Worm (Caenorhabditis elegans): ENCODE measurements around the gene cutl-25.
A peak's percentile ranks its signal among the peaks of the same experiment; 100 is the strongest.

The cutl-25 gene

DNA sequence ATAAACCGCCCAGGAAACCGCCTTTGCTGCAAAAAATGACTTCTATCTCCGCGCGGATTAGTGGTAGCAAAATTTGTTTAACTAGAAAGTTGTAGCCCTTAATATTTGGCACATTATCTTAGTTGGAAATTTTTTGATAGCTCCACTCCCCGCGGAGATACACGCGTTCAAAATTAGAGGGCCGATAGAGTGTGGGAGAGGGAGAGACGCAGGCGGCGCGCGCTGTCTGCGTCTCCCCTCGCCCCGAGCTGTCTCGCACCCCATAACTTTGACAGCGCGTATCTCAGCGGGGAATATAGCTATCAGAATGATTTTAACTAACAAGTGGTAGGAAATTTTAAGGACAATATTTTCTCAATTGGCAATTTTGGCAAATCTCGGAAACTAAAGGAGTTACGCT lies 16.1 kb upstream of the cutl-25 start:
- TF ChIP-seq nhr-77 (tag; optimal IDR thresholded peaks at IDR 0.05) = no peak
- TF ChIP-seq xbp-1 (tag; optimal IDR thresholded peaks at IDR 0.05) = no peak
- no peak for TF ChIP-seq ceh-8 (GFP tag; optimal IDR thresholded peaks at IDR 0.05)

- no peak for TF ChIP-seq lin-39 (tag; optimal IDR thresholded peaks at IDR 0.05)
Observed at ce11 chrIII:3061289-3061688, 14.3 kb upstream of the cutl-25 start.

ce11 chrIII:3060262-3060661 lies 13.3 kb upstream of the cutl-25 start, which contains the start of gene fipr-29:
Gene fipr-29 (minus strand): TSS chrIII:3060362.
- TF ChIP-seq elt-3 (tag; optimal IDR thresholded peaks at IDR 0.05) (no peak), efl-1 (optimal IDR thresholded peaks at IDR 0.05) (no peak), efl-1 (GFP tag; optimal IDR thresholded peaks at IDR 0.05 in 1 of 2) (peak in 1 of 2 experiments; percentile 19), nhr-84 (tag; optimal IDR thresholded peaks at IDR 0.05) (no peak), unc-98 (GFP tag; IDR thresholded peaks at IDR 0.05) (no peak), snpc-4 (tag; optimal IDR thresholded peaks at IDR 0.05) (no peak)

ce11 chrIII:3055878-3056277 lies 8.9 kb upstream of the cutl-25 start:
- TF ChIP-seq egl-13 (tag; optimal IDR thresholded peaks at IDR 0.05) = no peak
- no peak for TF ChIP-seq nhr-47 (tag; optimal IDR thresholded peaks at IDR 0.05)
- TF ChIP-seq irx-1 (tag; optimal IDR thresholded peaks at IDR 0.05) = no peak
- no peak for TF ChIP-seq C04F5.9 (tag; optimal IDR thresholded peaks at IDR 0.05)
- no peak for TF ChIP-seq nhr-28 (tag; optimal IDR thresholded peaks at IDR 0.05)
- TF ChIP-seq unc-62 (GFP tag; optimal IDR thresholded peaks at IDR 0.05) = no peak
- TF ChIP-seq unc-86 (tag; optimal IDR thresholded peaks at IDR 0.05) = no peak
- no peak for TF ChIP-seq efl-1 (optimal IDR thresholded peaks at IDR 0.05)
- TF ChIP-seq efl-1 (GFP tag; optimal IDR thresholded peaks at IDR 0.05 in 1 of 2) = no peak
- TF ChIP-seq ceh-82 (tag; optimal IDR thresholded peaks at IDR 0.05) = no peak
- no peak for TF ChIP-seq nhr-85 (tag)

- TF ChIP-seq C16A3.4 (tag; optimal IDR thresholded peaks at IDR 0.05) = no peak
- TF ChIP-seq blmp-1 (tag; optimal IDR thresholded peaks at IDR 0.05) = peak; percentile 76
Observed at ce11 chrIII:3047909-3048308, 969 bp upstream of the cutl-25 start.

DNA sequence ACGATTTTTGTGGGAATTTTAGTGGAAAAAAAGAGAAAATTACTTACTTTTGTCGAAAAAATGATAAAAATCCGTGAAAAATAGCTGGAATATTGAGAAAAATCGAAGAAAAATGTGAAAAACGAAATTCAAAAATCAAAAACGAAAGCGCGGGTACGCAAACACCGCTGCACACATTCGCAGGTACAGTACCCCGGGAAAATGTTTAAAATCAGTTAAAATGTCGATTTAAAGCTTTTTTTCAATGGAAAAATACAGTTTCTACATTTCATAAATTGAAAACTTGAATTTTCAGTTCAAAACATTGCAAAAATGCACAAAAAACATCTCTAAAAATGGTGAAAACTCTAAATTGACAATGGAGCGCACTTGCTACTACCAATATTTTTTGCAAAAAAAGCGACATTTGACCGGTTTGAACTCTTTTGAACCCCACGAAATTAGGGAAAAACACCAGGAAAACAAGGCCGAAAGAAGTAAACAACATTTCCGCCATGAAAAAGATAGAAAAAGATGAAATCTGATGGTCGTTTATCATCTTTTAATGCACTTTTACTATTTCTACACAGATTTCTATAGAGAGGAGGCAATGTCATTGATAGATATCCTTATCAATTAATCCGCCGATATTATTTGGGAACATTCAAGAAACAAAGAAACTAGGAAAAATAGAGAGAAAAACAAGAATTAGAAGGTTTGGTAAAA lies 6.1 kb downstream of the cutl-25 start, which contains the start of gene daf-2:
daf-2 (minus strand) TSS at position 112 of the 705 bp plus-strand sequence.
- TF ChIP-seq elt-2 (tag; optimal IDR thresholded peaks at IDR 0.05) = no peak
- TF ChIP-seq snpc-4 (tag; optimal IDR thresholded peaks at IDR 0.05) = no peak
- no peak for TF ChIP-seq nhr-90 (tag; optimal IDR thresholded peaks at IDR 0.05; ENCODE audit: poor library complexity)
- TF ChIP-seq aly-2 (tag; optimal IDR thresholded peaks at IDR 0.05) = no peak
- TF ChIP-seq efl-1 (optimal IDR thresholded peaks at IDR 0.05) = no peak
- peak in 1 of 2 experiments; percentile 26 for TF ChIP-seq efl-1 (GFP tag; optimal IDR thresholded peaks at IDR 0.05 in 1 of 2)
- TF ChIP-seq sup-37 (GFP tag; optimal IDR thresholded peaks at IDR 0.05) = no peak
- TF ChIP-seq pag-3 (tag; optimal IDR thresholded peaks at IDR 0.05; ENCODE audit: borderline replicate concordance, insufficient read depth) = no peak
- TF ChIP-seq unc-62 (GFP tag; optimal IDR thresholded peaks at IDR 0.05) = no peak
- TF ChIP-seq ets-5 (GFP tag; IDR thresholded peaks at IDR 0.05) = no peak
- TF ChIP-seq blmp-1 (tag; optimal IDR thresholded peaks at IDR 0.05) = peak; percentile 86
- no peak for TF ChIP-seq isw-1 (GFP tag; IDR thresholded peaks at IDR 0.05)
- no peak for TF ChIP-seq lin-13 (GFP tag; optimal IDR thresholded peaks at IDR 0.05)
- no peak for TF ChIP-seq ztf-4 (tag; optimal IDR thresholded peaks at IDR 0.05)
- no peak for TF ChIP-seq unc-30 (tag; optimal IDR thresholded peaks at IDR 0.05)
- TF ChIP-seq unc-130 (tag; optimal IDR thresholded peaks at IDR 0.05) = no peak
- TF ChIP-seq mef-2 (tag; optimal IDR thresholded peaks at IDR 0.05) = no peak
- TF ChIP-seq lin-35 (GFP tag; optimal IDR thresholded peaks at IDR 0.05) = no peak
- peak in 1 of 2 experiments; percentile 36 for TF ChIP-seq lsy-2 (tag; optimal IDR thresholded peaks at IDR 0.05)
- no peak for TF ChIP-seq ceh-90 (tag; optimal IDR thresholded peaks at IDR 0.05)
- TF ChIP-seq mep-1 (tag; optimal IDR thresholded peaks at IDR 0.05) = no peak
- TF ChIP-seq grh-1 (GFP tag; IDR thresholded peaks at IDR 0.05) = no peak
- peak; percentile 59 for TF ChIP-seq nhr-85 (tag)
- no peak for TF ChIP-seq hpl-2 (GFP tag; optimal IDR thresholded peaks at IDR 0.05)
- TF ChIP-seq nhr-237 (tag; optimal IDR thresholded peaks at IDR 0.05) = no peak
- no peak for TF ChIP-seq nhr-19 (GFP tag; conservative IDR thresholded peaks at IDR 0.05)
- peak in 2 of 6 experiments; percentile 63 to 70 for TF ChIP-seq elt-3 (tag; optimal IDR thresholded peaks at IDR 0.05)
- no peak for TF ChIP-seq nhr-84 (tag; optimal IDR thresholded peaks at IDR 0.05)
- TF ChIP-seq ceh-8 (GFP tag; optimal IDR thresholded peaks at IDR 0.05) = no peak
- TF ChIP-seq C04F5.9 (tag; optimal IDR thresholded peaks at IDR 0.05) = no peak
- no peak for TF ChIP-seq nhr-76 (tag; optimal IDR thresholded peaks at IDR 0.05)

Data from whole organism, L1 larva.